Fruit fly (Drosophila melanogaster) whole organism, embryonic: Measurements from ENCODE around the gene fig.
A peak's percentile ranks its signal among the peaks of the same experiment; 100 is the strongest.

Source experiments
- Ada2b ChIP-seq: fragments of 200-800 bp; sonication (Bioruptor generic); IDR thresholded peaks from 2 replicates; pipeline ENCODE4 v1.3.6; 2022; ENCODE audit warnings: missing biosample characterization, missing genetic modification characterization
- B-H1 ChIP-seq: fragments of 200-800 bp; sonication (Bioruptor generic); IDR thresholded peaks from 3 replicates; pipeline ENCODE4 v1.3.6; 2022; ENCODE audit warnings: missing biosample characterization, missing genetic modification characterization
- Blimp-1 ChIP-seq: fragments of 200-800 bp; sonication (Bioruptor generic); optimal IDR thresholded peaks from 3 replicates; lab custom pipeline; 2018; ENCODE audit warnings: missing biosample characterization, missing genetic modification characterization, mild to moderate bottlenecking, moderate library complexity, missing genetic modification reagents
- CG10209 ChIP-seq: fragments of 200-800 bp; sonication (Bioruptor generic); optimal IDR thresholded peaks from 3 replicates; lab custom pipeline; 2017; ENCODE audit warnings: missing biosample characterization, mild to moderate bottlenecking, missing genetic modification characterization, missing genetic modification reagents
- CG10366 ChIP-seq: fragments of 200-800 bp; sonication (Bioruptor generic); IDR thresholded peaks from 2 replicates; pipeline ENCODE4 v1.3.6; 2022; ENCODE audit warnings: missing biosample characterization, missing genetic modification characterization
- CG10979 ChIP-seq: fragments of 200-800 bp; sonication (Bioruptor generic); optimal IDR thresholded peaks from 2 replicates; lab custom pipeline; 2018; ENCODE audit warnings: missing biosample characterization, mild to moderate bottlenecking, missing genetic modification characterization, moderate library complexity
- CG11398 ChIP-seq: fragments of 200-800 bp; sonication (Bioruptor generic); optimal IDR thresholded peaks from 2 replicates; lab custom pipeline; 2016; ENCODE audit warnings: missing biosample characterization, missing genetic modification characterization
- CG12071 ChIP-seq: fragments of 200-800 bp; sonication (Bioruptor generic); optimal IDR thresholded peaks from 3 replicates; lab custom pipeline; 2018; ENCODE audit warnings: missing biosample characterization, mild to moderate bottlenecking, missing genetic modification characterization
- CG12104 ChIP-seq: fragments of 200-800 bp; sonication (Bioruptor generic); optimal IDR thresholded peaks from 3 replicates; lab custom pipeline; 2016; ENCODE audit warnings: missing biosample characterization, missing genetic modification characterization
- CG15269 ChIP-seq: fragments of 200-800 bp; sonication (Bioruptor generic); optimal IDR thresholded peaks from 2 replicates; lab custom pipeline; 2018; ENCODE audit warnings: missing biosample characterization, mild to moderate bottlenecking, missing genetic modification characterization, moderate library complexity
- CG1529 ChIP-seq: fragments of 200-800 bp; sonication (Bioruptor generic); optimal IDR thresholded peaks from 3 replicates; lab custom pipeline; 2018; ENCODE audit warnings: missing biosample characterization, missing genetic modification characterization
- CG15696 ChIP-seq: fragments of 200-800 bp; sonication (Bioruptor generic); optimal IDR thresholded peaks from 2 replicates; lab custom pipeline; 2019; ENCODE audit warnings: missing biosample characterization, mild to moderate bottlenecking, missing genetic modification characterization, moderate library complexity
- CG1602 ChIP-seq: fragments of 200-800 bp; sonication (Bioruptor generic); optimal IDR thresholded peaks from 3 replicates; lab custom pipeline; 2016; ENCODE audit warnings: missing biosample characterization, missing genetic modification characterization
- CG16815 ChIP-seq: fragments of 200-800 bp; sonication (Bioruptor generic); optimal IDR thresholded peaks from 3 replicates; lab custom pipeline; 2017; ENCODE audit warnings: missing biosample characterization, mild to moderate bottlenecking, missing genetic modification characterization
- CG2202 ChIP-seq: fragments of 200-800 bp; sonication (Bioruptor generic); optimal IDR thresholded peaks from 2 replicates; lab custom pipeline; 2018; ENCODE audit warnings: missing biosample characterization, mild to moderate bottlenecking, missing genetic modification characterization
- CG31224 ChIP-seq: fragments of 200-800 bp; sonication (Bioruptor generic); IDR thresholded peaks from 2 replicates; pipeline ENCODE4 v1.3.6; 2022; ENCODE audit warnings: missing biosample characterization, missing genetic modification characterization
- CG3281 ChIP-seq: fragments of 200-800 bp; sonication (Bioruptor generic); optimal IDR thresholded peaks from 3 replicates; lab custom pipeline; 2017; ENCODE audit warnings: missing biosample characterization, mild to moderate bottlenecking, missing genetic modification characterization
- CG3995 ChIP-seq: fragments of 200-800 bp; sonication (Bioruptor generic); optimal IDR thresholded peaks from 3 replicates; lab custom pipeline; 2016; ENCODE audit warnings: missing biosample characterization, missing genetic modification characterization
- CG7357 ChIP-seq: fragments of 200-800 bp; sonication (Bioruptor generic); IDR thresholded peaks from 3 replicates; pipeline ENCODE4 v1.3.6; 2022; ENCODE audit warnings: missing biosample characterization, missing genetic modification characterization
- CG9932 ChIP-seq: fragments of 200-800 bp; sonication (Bioruptor generic); IDR thresholded peaks from 2 replicates; pipeline ENCODE4 v1.3.6; 2022; ENCODE audit warnings: missing biosample characterization, missing genetic modification characterization
- CHES-1-like ChIP-seq: fragments of 200-800 bp; sonication (Bioruptor generic); optimal IDR thresholded peaks from 2 replicates; lab custom pipeline; 2016; ENCODE audit warnings: missing biosample characterization, missing genetic modification characterization
- CTCF ChIP-seq: fragments of 200-800 bp; sonication (Bioruptor generic); optimal IDR thresholded peaks from 2 replicates; lab custom pipeline; 2017; ENCODE audit warnings: missing biosample characterization, mild to moderate bottlenecking, missing genetic modification characterization, moderate library complexity
- CrebB ChIP-seq: fragments of 200-800 bp; sonication (Bioruptor generic); optimal IDR thresholded peaks from 3 replicates; lab custom pipeline; 2018; ENCODE audit warnings: missing biosample characterization, mild to moderate bottlenecking, missing genetic modification characterization
- Dad ChIP-seq: fragments of 200-800 bp; sonication (Bioruptor generic); optimal IDR thresholded peaks from 3 replicates; lab custom pipeline; 2016; ENCODE audit warnings: missing biosample characterization, missing genetic modification characterization
- Drgx ChIP-seq: fragments of 200-800 bp; sonication (Bioruptor generic); IDR thresholded peaks from 2 replicates; pipeline ENCODE4 v1.3.6; 2022; ENCODE audit warnings: missing biosample characterization, missing genetic modification characterization
- Hr39 ChIP-seq: fragments of >200 bp; optimal IDR thresholded peaks from 2 replicates; lab custom pipeline; 2017
- Hr78 ChIP-seq, 2 experiments: fragments of 200-800 bp in 1 of 2; fragments of >200 bp in 1 of 2; sonication (Bioruptor generic) in 1 of 2; optimal IDR thresholded peaks; 2 replicates each; lab custom pipeline; 2017 to 2019; ENCODE audit warnings: missing biosample characterization in 2 of 2, missing genetic modification characterization in 2 of 2, mild to moderate bottlenecking in 1 of 2, moderate library complexity in 1 of 2
- MBD-R2 ChIP-seq: fragments of 200-800 bp; sonication (Bioruptor generic); IDR thresholded peaks from 2 replicates; pipeline ENCODE4 v1.3.6; 2022; ENCODE audit warnings: missing biosample characterization, missing genetic modification characterization
- Med ChIP-seq: fragments of 200-800 bp; sonication (Bioruptor generic); peaks from one replicate; lab custom pipeline; 2016; ENCODE audit warnings: missing biosample characterization, missing genetic modification characterization, mild to moderate bottlenecking, inconsistent platforms, moderate library complexity
- Meics ChIP-seq: fragments of 200-800 bp; sonication (Bioruptor generic); optimal IDR thresholded peaks from 2 replicates; lab custom pipeline; 2017; ENCODE audit warnings: missing biosample characterization, mild to moderate bottlenecking, missing genetic modification characterization
- Mes4 ChIP-seq: fragments of 200-800 bp; sonication (Bioruptor generic); optimal IDR thresholded peaks from 2 replicates; lab custom pipeline; 2016; ENCODE audit warnings: missing biosample characterization, missing genetic modification characterization
- Neu2 ChIP-seq: fragments of 200-800 bp; sonication (Bioruptor generic); optimal IDR thresholded peaks from 3 replicates; lab custom pipeline; 2016; ENCODE audit warnings: missing biosample characterization, missing genetic modification characterization, borderline replicate concordance
- Oaz ChIP-seq: fragments of 200-800 bp; sonication (Bioruptor generic); IDR thresholded peaks from 2 replicates; pipeline ENCODE4 v1.3.6; 2022; ENCODE audit warnings: missing biosample characterization, missing genetic modification characterization
- Rfx ChIP-seq: fragments of 200-800 bp; sonication (Bioruptor generic); IDR thresholded peaks from 2 replicates; pipeline ENCODE4 v1.3.6; 2022; ENCODE audit warnings: missing biosample characterization, missing genetic modification characterization
- amos ChIP-seq: fragments of 200-800 bp; sonication (Bioruptor generic); IDR thresholded peaks from 2 replicates; pipeline ENCODE4 v1.3.6; 2022; ENCODE audit warnings: missing biosample characterization, missing genetic modification characterization; ENCODE audit not compliant: partially characterized antibody
- gem ChIP-seq: fragments of 200-800 bp; sonication (Bioruptor generic); optimal IDR thresholded peaks from 2 replicates; lab custom pipeline; 2019; ENCODE audit warnings: missing biosample characterization, mild to moderate bottlenecking, missing genetic modification characterization, moderate library complexity
- gsb ChIP-seq: fragments of 200-800 bp; sonication (Bioruptor generic); IDR thresholded peaks from 2 replicates; pipeline ENCODE4 v1.3.6; 2022; ENCODE audit warnings: missing biosample characterization, missing genetic modification characterization
- gsb-n ChIP-seq: fragments of 200-800 bp; sonication (Bioruptor generic); optimal IDR thresholded peaks from 3 replicates; lab custom pipeline; 2018; ENCODE audit warnings: missing biosample characterization, mild to moderate bottlenecking, missing genetic modification characterization
- ham ChIP-seq: fragments of 200-800 bp; sonication (Bioruptor generic); IDR thresholded peaks from 2 replicates; pipeline ENCODE4 v1.3.6; 2022; ENCODE audit warnings: missing biosample characterization, missing genetic modification characterization
- onecut ChIP-seq: fragments of 200-800 bp; sonication (Bioruptor generic); IDR thresholded peaks from 2 replicates; pipeline ENCODE4 v1.3.6; 2022; ENCODE audit warnings: missing biosample characterization, missing genetic modification characterization
- pan ChIP-seq, 4 experiments: fragments of >200 bp in 3 of 4; fragments of 200-800 bp in 1 of 4; sonication (Bioruptor generic) in 1 of 4; optimal IDR thresholded peaks in 3 of 4; IDR thresholded peaks in 1 of 4; 2 replicates each; pipeline versions ENCODE4 v1.3.6 to Lab custom; 2017 to 2022; ENCODE audit warnings: missing biosample characterization in 2 of 4, missing genetic modification characterization in 2 of 4, mixed read lengths in 1 of 4
- repo ChIP-seq: fragments of 200-800 bp; sonication (Bioruptor generic); optimal IDR thresholded peaks from 2 replicates; lab custom pipeline; 2016; ENCODE audit warnings: missing biosample characterization, missing genetic modification characterization
- row ChIP-seq: fragments of 200-800 bp; sonication (Bioruptor generic); IDR thresholded peaks from 3 replicates; pipeline ENCODE4 v1.3.6; 2022; ENCODE audit warnings: missing biosample characterization, missing genetic modification characterization
- schlank ChIP-seq: fragments of 200-800 bp; sonication (Bioruptor generic); optimal IDR thresholded peaks from 2 replicates; lab custom pipeline; 2018; ENCODE audit warnings: missing biosample characterization, mild to moderate bottlenecking, missing genetic modification characterization
- sd ChIP-seq: fragments of 200-800 bp; sonication (Bioruptor generic); optimal IDR thresholded peaks from 3 replicates; lab custom pipeline; 2018; ENCODE audit warnings: missing biosample characterization, mild to moderate bottlenecking, missing genetic modification characterization, moderate library complexity
- slbo ChIP-seq: fragments of 200-800 bp; sonication (Bioruptor generic); IDR thresholded peaks from 2 replicates; pipeline ENCODE4 v1.3.6; 2022; ENCODE audit warnings: missing biosample characterization, missing genetic modification characterization
- slou ChIP-seq: fragments of 200-800 bp; sonication (Bioruptor generic); optimal IDR thresholded peaks from 3 replicates; lab custom pipeline; 2016; ENCODE audit warnings: missing biosample characterization, missing genetic modification characterization
- unc-4 ChIP-seq: fragments of 200-800 bp; sonication (Bioruptor generic); IDR thresholded peaks from 2 replicates; pipeline ENCODE4 v1.3.6; 2022; ENCODE audit warnings: missing biosample characterization, missing genetic modification characterization; ENCODE audit not compliant: partially characterized antibody
- wek ChIP-seq: fragments of 200-800 bp; sonication (Bioruptor generic); optimal IDR thresholded peaks from 3 replicates; lab custom pipeline; 2018; ENCODE audit warnings: missing biosample characterization, mild to moderate bottlenecking, missing genetic modification characterization, moderate library complexity

Gene fig

dm6 chr3R:29761569-29761968, 18.7 kb downstream of the fig start (continued):
- TF ChIP-seq CG12104 (GFP tag; lab: Kevin White, UChicago) (no peak), MBD-R2 (peak; percentile 16; the same call in 1 of the 2 replicates), Hr39 (lab: Kevin White, UChicago) (no peak), CG7357 (GFP tag; lab: Robert Waterston, UW) (no peak), CrebB (tag; lab: Kevin White, UChicago) (no peak), CG3995 (GFP tag; lab: Kevin White, UChicago) (no peak), Oaz (GFP tag; lab: Robert Waterston, UW) (no peak), unc-4 (no peak), CG12071 (GFP tag; lab: Kevin White, UChicago) (no peak), B-H1 (GFP tag; lab: Robert Waterston, UW) (no peak), onecut (GFP tag; lab: Robert Waterston, UW) (no peak), Mes4 (no peak), amos (GFP tag; lab: Robert Waterston, UW) (no peak), ham (GFP tag; lab: Robert Waterston, UW) (no peak), CG1602 (GFP tag; lab: Kevin White, UChicago) (no peak), wek (GFP tag; lab: Kevin White, UChicago) (no peak), Rfx (GFP tag; lab: Robert Waterston, UW) (peak; percentile 25; the same call in 1 of the 2 replicates), CG16815 (no peak), row (GFP tag; lab: Robert Waterston, UW) (peak; percentile 55; the same call in 2 of the 3 replicates), CHES-1-like (GFP tag; lab: Kevin White, UChicago) (no peak), Neu2 (no peak), Med (no peak), Blimp-1 (GFP tag; lab: Kevin White, UChicago) (no peak), CG10979 (tag; lab: Kevin White, UChicago) (no peak), CG15696 (no peak), repo (GFP tag; lab: Kevin White, UChicago) (no peak), gem (peak; percentile 26), CG10209 (GFP tag; lab: Kevin White, UChicago) (no peak), Dad (no peak), CG2202 (tag; lab: Kevin White, UChicago) (no peak), gsb (GFP tag; lab: Robert Waterston, UW) (no peak), CG3281 (GFP tag; lab: Kevin White, UChicago) (no peak), sd (no peak), CG11398 (no peak), slbo (GFP tag; lab: Robert Waterston, UW) (peak; percentile 47; the same call in 1 of the 2 replicates), Ada2b (GFP tag; lab: Robert Waterston, UW) (no peak), gsb-n (no peak), pan (optimal IDR thresholded peaks at IDR 0.05; lab: Kevin White, UChicago) (no peak), pan (GFP tag; optimal IDR thresholded peaks at IDR 0.05 in 1 of 2, IDR thresholded peaks at IDR 0.05 in 1 of 2) (no peak), Meics (GFP tag; lab: Kevin White, UChicago) (no peak), Hr78 (GFP tag; optimal IDR thresholded peaks at IDR 0.05; lab: Kevin White, UChicago) (no peak), CG9932 (GFP tag; lab: Robert Waterston, UW) (peak; percentile 45), CG15269 (tag; lab: Kevin White, UChicago) (no peak), CG10366 (GFP tag; lab: Robert Waterston, UW) (peak; percentile 7; the same call in 1 of the 2 replicates), Drgx (no peak), CG31224 (GFP tag; lab: Robert Waterston, UW) (no peak), CTCF (GFP tag; lab: Kevin White, UChicago) (no peak), schlank (tag; lab: Kevin White, UChicago) (no peak), CG1529 (GFP tag; lab: Kevin White, UChicago) (no peak), slou (GFP tag; lab: Kevin White, UChicago) (no peak)
- TF ChIP-seq, all 482 proteins: peak for 9
